Worm (Caenorhabditis elegans): Measurements from ENCODE around the gene fut-4.

DNA sequence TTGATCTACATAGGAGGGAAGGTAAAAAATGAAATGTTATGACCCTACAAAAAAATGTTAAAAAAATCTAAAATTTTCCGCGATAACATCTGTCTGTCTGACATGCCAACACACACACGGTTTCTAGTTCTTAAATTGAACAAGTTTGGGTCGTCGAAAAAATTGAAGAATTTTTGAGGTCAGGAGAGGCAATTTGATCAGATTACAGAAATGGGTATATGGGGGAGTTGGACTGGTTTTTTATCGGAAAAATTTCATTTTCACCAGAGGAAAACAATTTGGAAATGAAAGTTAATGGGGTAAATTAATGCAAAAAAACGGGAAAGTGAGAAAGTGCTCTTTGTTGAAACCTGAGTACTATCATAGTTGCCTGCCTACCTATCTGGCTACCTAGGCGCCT, 31.4 kb upstream of the fut-4 start:
- no peak for TF ChIP-seq lin-39 (tag; optimal IDR thresholded peaks at IDR 0.05)
- TF ChIP-seq pha-4 (GFP tag; IDR thresholded peaks at IDR 0.05): no peak
- TF ChIP-seq pha-4 (tag; optimal IDR thresholded peaks at IDR 0.05): no peak
- no peak for TF ChIP-seq mep-1 (tag; optimal IDR thresholded peaks at IDR 0.05)
- no peak for TF ChIP-seq ZK546.5 (tag; optimal IDR thresholded peaks at IDR 0.05)
- no peak for TF ChIP-seq unc-62 (GFP tag; optimal IDR thresholded peaks at IDR 0.05 in 1 of 2)
- no peak for TF ChIP-seq unc-62 (tag; optimal IDR thresholded peaks at IDR 0.05)
- no peak for TF ChIP-seq dpl-1 (GFP tag; optimal IDR thresholded peaks at IDR 0.05)
- TF ChIP-seq jun-1 (tag; optimal IDR thresholded peaks at IDR 0.05): no peak
- no peak for TF ChIP-seq aly-2 (tag; optimal IDR thresholded peaks at IDR 0.05)
- no peak for TF ChIP-seq F37D6.2 (tag; optimal IDR thresholded peaks at IDR 0.05)
- no peak for TF ChIP-seq lin-15B (tag; optimal IDR thresholded peaks at IDR 0.05)
- TF ChIP-seq ama-1 (optimal IDR thresholded peaks at IDR 0.05): no peak
- no peak for TF ChIP-seq fos-1 (tag; optimal IDR thresholded peaks at IDR 0.05)
